Worm (Caenorhabditis elegans) whole organism, late embryonic: ENCODE data around the gene str-38.

Experiments
- ceh-34 ChIP-seq: sonication (generic microtip); optimal IDR thresholded peaks from 2 replicates; lab custom pipeline; 2016; ENCODE audit warnings: mild to moderate bottlenecking, missing genetic modification characterization, missing compliant biosample characterization
- ceh-45 ChIP-seq: fragments of 200-800 bp; sonication (Bioruptor generic); IDR thresholded peaks from 2 replicates; pipeline ENCODE4 v1.3.6; 2022; ENCODE audit warnings: missing genetic modification reagents, missing genetic modification characterization, missing compliant biosample characterization
- fkh-6 ChIP-seq: sonication (generic microtip); optimal IDR thresholded peaks from 2 replicates; lab custom pipeline; 2016; ENCODE audit warnings: missing genetic modification characterization, missing compliant biosample characterization
- hlh-30 ChIP-seq: sonication (generic microtip); optimal IDR thresholded peaks from 2 replicates; lab custom pipeline; 2017; ENCODE audit warnings: antibody characterized with exemption, missing genetic modification characterization, missing compliant biosample characterization; ENCODE audit not compliant: insufficient read depth
- hlh-6 ChIP-seq: sonication (generic microtip); optimal IDR thresholded peaks from 2 replicates; lab custom pipeline; 2016; ENCODE audit warnings: missing genotype, missing genetic modification characterization, missing compliant biosample characterization
- nfya-1 ChIP-seq: sonication (generic microtip); optimal IDR thresholded peaks from 2 replicates; lab custom pipeline; 2017; ENCODE audit warnings: missing genetic modification characterization, mild to moderate bottlenecking, missing compliant biosample characterization, antibody characterized with exemption, moderate library complexity
- nhr-11 ChIP-seq: fragments of 150-350 bp; optimal IDR thresholded peaks from 2 replicates; lab custom pipeline; 2014; ENCODE audit warnings: missing biosample characterization, missing genetic modification characterization
- pha-4 ChIP-seq: fragments of 150-350 bp; optimal IDR thresholded peaks from 2 replicates; lab custom pipeline; 2018; ENCODE audit warnings: missing biosample characterization, missing genetic modification reagents, missing genetic modification characterization
- sox-4 ChIP-seq: sonication (generic microtip); optimal IDR thresholded peaks from 2 replicates; lab custom pipeline; 2017; ENCODE audit warnings: mild to moderate bottlenecking, missing genetic modification characterization, inconsistent platforms, missing compliant biosample characterization
- tbx-2 ChIP-seq: sonication (generic microtip); optimal IDR thresholded peaks from 2 replicates; lab custom pipeline; 2016; ENCODE audit warnings: missing genetic modification characterization, missing compliant biosample characterization
- unc-3 ChIP-seq, 2 experiments: fragments of 200-800 bp in 1 of 2; sonication (Bioruptor generic) in 1 of 2; sonication (generic microtip) in 1 of 2; conservative IDR thresholded peaks in 1 of 2; optimal IDR thresholded peaks in 1 of 2; 2 replicates each; pipeline versions ENCODE4 v1.3.6 to Lab custom; 2016 to 2022; ENCODE audit warnings: missing compliant biosample characterization in 2 of 2, missing genetic modification characterization in 2 of 2, missing genetic modification reagents in 1 of 2

DNA sequence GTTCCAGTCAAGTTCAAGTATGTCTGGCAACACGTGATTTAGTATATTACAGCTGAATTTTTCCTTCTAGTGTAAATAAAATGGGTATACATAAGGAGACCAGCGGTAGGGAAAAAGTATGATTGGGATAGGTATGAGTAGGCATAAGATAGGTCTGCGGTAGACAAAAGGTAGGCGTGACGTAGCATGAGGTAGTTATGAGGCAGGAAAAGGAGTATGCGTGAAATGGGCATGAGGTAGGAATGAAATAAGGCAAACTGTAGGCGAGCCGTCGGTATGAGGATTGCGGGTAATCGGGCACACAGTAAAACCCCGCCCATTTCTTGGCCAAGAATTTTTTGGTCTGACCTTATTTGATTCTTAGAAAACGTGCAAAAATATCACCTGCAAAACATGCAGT, 10.7 kb downstream of the str-38 start:
- TF ChIP-seq tbx-2 (tag; lab: Kevin White, UChicago) (no peak), nhr-11 (tag; lab: Kevin White, UChicago) (no peak), hlh-30 (tag; lab: Kevin White, UChicago) (no peak), nfya-1 (no peak), ceh-45 (GFP tag; lab: Robert Waterston, UW) (no peak), unc-3 (GFP tag; conservative IDR thresholded peaks at IDR 0.05; lab: Robert Waterston, UW) (no peak), unc-3 (tag; optimal IDR thresholded peaks at IDR 0.05; lab: Kevin White, UChicago) (no peak), sox-4 (no peak), ceh-34 (tag; lab: Kevin White, UChicago) (no peak), hlh-6 (tag; lab: Kevin White, UChicago) (no peak), pha-4 (tag; lab: Kevin White, UChicago) (no peak), fkh-6 (tag; lab: Kevin White, UChicago) (no peak)
